Worm (Caenorhabditis elegans) whole organism, L2 larva: ENCODE results near the gene ZK1307.7.

Experiments
- C34F6.9 ChIP-seq: fragments of 150-350 bp; optimal IDR thresholded peaks from 2 replicates; lab custom pipeline; 2014; ENCODE audit warnings: missing biosample characterization, missing genetic modification characterization
- F13H6.1 ChIP-seq: sonication (generic microtip); optimal IDR thresholded peaks from 2 replicates; lab custom pipeline; 2016; ENCODE audit warnings: missing genetic modification characterization, missing compliant biosample characterization
- Y55F3AM.14 ChIP-seq: fragments of 200-800 bp; sonication (Bioruptor generic); optimal IDR thresholded peaks from 2 replicates; lab custom pipeline; 2018; ENCODE audit warnings: mild to moderate bottlenecking, missing genetic modification characterization, missing compliant biosample characterization
- ZK546.5 ChIP-seq: sonication (generic microtip); optimal IDR thresholded peaks from 2 replicates; lab custom pipeline; 2017; ENCODE audit warnings: missing biosample characterization, missing genetic modification characterization
- alr-1 ChIP-seq: fragments of 150-350 bp; optimal IDR thresholded peaks from 2 replicates; lab custom pipeline; 2014; ENCODE audit warnings: missing biosample characterization, missing genetic modification characterization
- ama-1 ChIP-seq: fragments of 150-350 bp; optimal IDR thresholded peaks from 2 replicates; lab custom pipeline; 2018; ENCODE audit warnings: inconsistent platforms
- blmp-1 ChIP-seq: sonication (generic microtip); optimal IDR thresholded peaks from 2 replicates; lab custom pipeline; 2017; ENCODE audit warnings: missing genetic modification characterization, mild to moderate bottlenecking, missing compliant biosample characterization, antibody characterized with exemption, moderate library complexity; ENCODE audit not compliant: insufficient read depth
- ceh-82 ChIP-seq: fragments of 150-350 bp; optimal IDR thresholded peaks from 2 replicates; lab custom pipeline; 2014; ENCODE audit warnings: missing biosample characterization, missing genetic modification characterization
- crh-2 ChIP-seq: sonication (generic microtip); optimal IDR thresholded peaks from 2 replicates; lab custom pipeline; 2017; ENCODE audit warnings: missing biosample characterization, missing genetic modification characterization
- dmd-4 ChIP-seq: sonication (generic microtip); optimal IDR thresholded peaks from 2 replicates; lab custom pipeline; 2017; ENCODE audit warnings: missing biosample characterization, missing genetic modification characterization
- egl-27 ChIP-seq: sonication (generic microtip); optimal IDR thresholded peaks from 3 replicates; lab custom pipeline; 2017; ENCODE audit warnings: missing biosample characterization, missing genetic modification reagents, missing genetic modification characterization
- elt-1 ChIP-seq: fragments of 150-350 bp; optimal IDR thresholded peaks from 2 replicates; lab custom pipeline; 2014; ENCODE audit warnings: missing biosample characterization, missing genetic modification characterization
- elt-3 ChIP-seq: sonication (generic microtip); optimal IDR thresholded peaks from 2 replicates; lab custom pipeline; 2017; ENCODE audit warnings: missing biosample characterization, missing genetic modification characterization
- fos-1 ChIP-seq: fragments of 150-350 bp; optimal IDR thresholded peaks from 2 replicates; lab custom pipeline; 2014; ENCODE audit warnings: missing biosample characterization, missing genetic modification characterization
- gmeb-1 ChIP-seq: fragments of 150-350 bp; optimal IDR thresholded peaks from 2 replicates; lab custom pipeline; 2014; ENCODE audit warnings: missing biosample characterization, missing genetic modification characterization
- lin-11 ChIP-seq: fragments of 150-350 bp; sonication (generic microtip); optimal IDR thresholded peaks from 2 replicates; lab custom pipeline; 2014; ENCODE audit warnings: missing biosample characterization, missing genetic modification characterization, inconsistent platforms, mixed read lengths
- lin-13 ChIP-seq: fragments of 150-350 bp; optimal IDR thresholded peaks from 2 replicates; lab custom pipeline; 2014; ENCODE audit warnings: missing biosample characterization, missing genetic modification reagents, missing genetic modification characterization
- lin-39 ChIP-seq: fragments of 150-350 bp; optimal IDR thresholded peaks from 2 replicates; lab custom pipeline; 2014; ENCODE audit warnings: missing biosample characterization, missing genetic modification reagents, missing genetic modification characterization
- lsy-2 ChIP-seq, 2 experiments: fragments of 150-350 bp in 1 of 2; sonication (generic microtip) in 1 of 2; optimal IDR thresholded peaks; 2 replicates each; lab custom pipeline; 2014 to 2017; ENCODE audit warnings: missing biosample characterization in 2 of 2, missing genetic modification characterization in 2 of 2
- mab-5 ChIP-seq: fragments of 150-350 bp; optimal IDR thresholded peaks from 2 replicates; lab custom pipeline; 2014; ENCODE audit warnings: missing biosample characterization, missing genetic modification characterization
- mdl-1 ChIP-seq, 2 experiments: fragments of 150-350 bp in 1 of 2; sonication (generic microtip) in 1 of 2; optimal IDR thresholded peaks; 2 replicates each; lab custom pipeline; 2017; ENCODE audit warnings: missing biosample characterization in 2 of 2, missing genetic modification characterization in 2 of 2
- nhr-10 ChIP-seq: sonication (generic microtip); optimal IDR thresholded peaks from 2 replicates; lab custom pipeline; 2017; ENCODE audit warnings: missing biosample characterization, missing genetic modification characterization
- nhr-11 ChIP-seq: fragments of 150-350 bp; optimal IDR thresholded peaks from 2 replicates; lab custom pipeline; 2014; ENCODE audit warnings: missing biosample characterization, missing genetic modification characterization
- nhr-12 ChIP-seq: fragments of 150-350 bp; optimal IDR thresholded peaks from 2 replicates; lab custom pipeline; 2014; ENCODE audit warnings: missing biosample characterization, missing genetic modification characterization
- nhr-129 ChIP-seq: fragments of 150-350 bp; optimal IDR thresholded peaks from 2 replicates; lab custom pipeline; 2014; ENCODE audit warnings: missing biosample characterization, missing genetic modification characterization
- nhr-21 ChIP-seq: fragments of 150-350 bp; optimal IDR thresholded peaks from 2 replicates; lab custom pipeline; 2014; ENCODE audit warnings: missing biosample characterization, missing genetic modification characterization
- nhr-23 ChIP-seq: fragments of 150-350 bp; optimal IDR thresholded peaks from 2 replicates; lab custom pipeline; 2014; ENCODE audit warnings: missing biosample characterization, missing genetic modification reagents, missing genetic modification characterization
- nhr-237 ChIP-seq: fragments of 150-350 bp; optimal IDR thresholded peaks from 2 replicates; lab custom pipeline; 2014; ENCODE audit warnings: missing biosample characterization, missing genetic modification characterization
- nhr-25 ChIP-seq: fragments of 150-350 bp; sonication (generic microtip); optimal IDR thresholded peaks from 3 replicates; lab custom pipeline; 2014; ENCODE audit warnings: missing biosample characterization, missing genetic modification characterization
- nhr-6 ChIP-seq: fragments of 150-350 bp; optimal IDR thresholded peaks from 2 replicates; lab custom pipeline; 2014; ENCODE audit warnings: missing biosample characterization, missing genetic modification characterization
- nhr-77 ChIP-seq: fragments of 150-350 bp; optimal IDR thresholded peaks from 2 replicates; lab custom pipeline; 2014; ENCODE audit warnings: missing biosample characterization, missing genetic modification characterization
- peb-1 ChIP-seq: fragments of 150-350 bp; optimal IDR thresholded peaks from 2 replicates; lab custom pipeline; 2014; ENCODE audit warnings: missing biosample characterization, missing genetic modification characterization
- sem-4 ChIP-seq: fragments of 150-350 bp; optimal IDR thresholded peaks from 2 replicates; lab custom pipeline; 2014; ENCODE audit warnings: missing biosample characterization, missing genetic modification reagents, missing genetic modification characterization
- sma-3 ChIP-seq: sonication (generic microtip); optimal IDR thresholded peaks from 2 replicates; lab custom pipeline; 2016; ENCODE audit warnings: missing genetic modification reagents, missing genetic modification characterization, missing compliant biosample characterization
- sma-9 ChIP-seq, 2 experiments: fragments of 150-350 bp in 1 of 2; sonication (generic microtip) in 1 of 2; optimal IDR thresholded peaks; 2 replicates each; lab custom pipeline; 2014 to 2016; ENCODE audit warnings: missing genetic modification characterization in 2 of 2, mild to moderate bottlenecking in 1 of 2, missing biosample characterization in 1 of 2, missing compliant biosample characterization in 1 of 2, missing genetic modification reagents in 1 of 2, moderate library complexity in 1 of 2
- snpc-4 ChIP-seq: fragments of 150-350 bp; optimal IDR thresholded peaks from 2 replicates; lab custom pipeline; 2014; ENCODE audit warnings: missing biosample characterization, missing genetic modification characterization
- unc-39 ChIP-seq: fragments of 150-350 bp; optimal IDR thresholded peaks from 2 replicates; lab custom pipeline; 2014; ENCODE audit warnings: missing biosample characterization, missing genetic modification characterization
- unc-55 ChIP-seq: fragments of 150-350 bp; sonication (generic microtip); optimal IDR thresholded peaks from 3 replicates; lab custom pipeline; 2014; ENCODE audit warnings: missing biosample characterization, missing genetic modification reagents, missing genetic modification characterization
- unc-62 ChIP-seq: fragments of 150-350 bp; optimal IDR thresholded peaks from 2 replicates; lab custom pipeline; 2014; ENCODE audit warnings: missing biosample characterization, missing genetic modification reagents, missing genetic modification characterization
- zag-1 ChIP-seq: fragments of 150-350 bp; optimal IDR thresholded peaks from 2 replicates; lab custom pipeline; 2014; ENCODE audit warnings: missing biosample characterization, missing genetic modification characterization
- ztf-1 ChIP-seq: fragments of 200-800 bp; sonication (Bioruptor generic); conservative IDR thresholded peaks from 2 replicates; pipeline ENCODE4 v1.3.6; 2022; ENCODE audit warnings: missing genetic modification characterization, missing compliant biosample characterization
- ztf-11 ChIP-seq: sonication (generic microtip); optimal IDR thresholded peaks from 2 replicates; lab custom pipeline; 2017; ENCODE audit warnings: missing biosample characterization, missing genetic modification characterization
- ztf-4 ChIP-seq: fragments of 150-350 bp; optimal IDR thresholded peaks from 2 replicates; lab custom pipeline; 2014; ENCODE audit warnings: missing biosample characterization, missing genetic modification characterization

Gene ZK1307.7

DNA sequence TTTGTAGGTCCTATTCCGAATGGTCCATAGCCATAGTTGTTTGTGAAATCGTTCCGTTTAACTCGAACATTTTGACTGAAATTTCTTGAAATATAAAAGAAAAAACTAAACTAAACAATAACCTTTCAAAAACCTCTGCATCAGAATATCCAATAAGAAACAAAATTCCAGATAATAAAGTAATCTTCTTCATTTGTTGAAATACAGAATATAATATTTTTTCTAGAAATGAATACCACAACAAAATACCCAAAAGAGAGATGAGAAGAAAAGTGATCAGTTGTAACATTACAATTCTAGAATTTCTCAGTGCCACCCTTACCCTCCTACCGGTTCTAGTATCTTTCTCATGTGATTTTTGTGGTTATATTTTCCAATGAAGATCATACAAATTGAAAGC, 17.3 kb downstream of the ZK1307.7 start, which contains the start of gene ZK1307.2:
Gene ZK1307.2 (minus strand): TSS at position 274 of the 400 bp plus-strand sequence.
- no peak for TF ChIP-seq ztf-1 (GFP tag; lab: Robert Waterston, UW)
- TF ChIP-seq nhr-25 (tag; lab: Kevin White, UChicago), result peak; percentile 32

DNA sequence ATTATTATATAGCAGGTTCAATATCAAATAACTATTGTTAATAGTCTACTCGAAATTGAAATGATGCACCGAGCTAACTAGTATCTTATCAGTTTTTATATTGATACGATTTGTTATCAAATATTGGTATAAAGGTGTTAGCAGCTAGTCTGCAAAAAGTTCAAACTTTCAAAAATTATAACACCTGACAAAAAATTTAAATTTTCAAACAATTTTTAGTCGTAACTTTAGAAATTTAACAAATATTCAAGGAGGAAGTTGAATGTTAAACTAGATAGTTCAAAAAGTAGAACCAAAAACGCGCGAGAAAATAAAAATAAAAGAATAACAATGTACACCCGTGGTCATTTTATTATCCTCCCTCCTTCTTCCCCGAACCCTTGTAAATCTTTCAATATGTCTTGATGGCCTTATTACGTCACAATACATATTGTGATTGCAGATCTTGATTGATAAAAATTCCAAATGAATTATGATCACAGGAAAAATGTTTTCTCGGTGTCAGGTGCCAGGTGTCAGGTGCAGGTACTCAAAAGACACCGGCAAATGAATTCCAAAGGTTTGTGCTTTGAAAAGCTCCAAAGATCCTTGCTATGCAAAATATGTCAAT, 19.2 kb downstream of the ZK1307.7 start, which contains the start of gene ZK1307.1:
Gene ZK1307.1 (minus strand): TSS at position 51 of the 610 bp plus-strand sequence.
- TF ChIP-seq lsy-2 (tag; optimal IDR thresholded peaks at IDR 0.05; lab: Kevin White, UChicago), result no peak
- no peak for TF ChIP-seq unc-62 (GFP tag; lab: Kevin White, UChicago)
- TF ChIP-seq unc-39 (tag; lab: Kevin White, UChicago), result no peak
- no peak for TF ChIP-seq lin-11
- TF ChIP-seq nhr-129 (tag; lab: Kevin White, UChicago), result peak; percentile 18
- TF ChIP-seq Y55F3AM.14 (GFP tag; lab: Kevin White, UChicago), result no peak
- TF ChIP-seq nhr-6 (tag; lab: Kevin White, UChicago), result no peak
- TF ChIP-seq sma-9 (GFP tag; optimal IDR thresholded peaks at IDR 0.05; lab: Kevin White, UChicago), result peak; percentile 17
- TF ChIP-seq sma-9 (tag; optimal IDR thresholded peaks at IDR 0.05; lab: Kevin White, UChicago), result no peak
- TF ChIP-seq lin-13 (GFP tag; lab: Kevin White, UChicago), result no peak
- no peak for TF ChIP-seq nhr-25 (tag; lab: Kevin White, UChicago)
- TF ChIP-seq sma-3 (GFP tag; lab: Kevin White, UChicago), result no peak
- TF ChIP-seq dmd-4 (tag; lab: Kevin White, UChicago), result no peak

DNA sequence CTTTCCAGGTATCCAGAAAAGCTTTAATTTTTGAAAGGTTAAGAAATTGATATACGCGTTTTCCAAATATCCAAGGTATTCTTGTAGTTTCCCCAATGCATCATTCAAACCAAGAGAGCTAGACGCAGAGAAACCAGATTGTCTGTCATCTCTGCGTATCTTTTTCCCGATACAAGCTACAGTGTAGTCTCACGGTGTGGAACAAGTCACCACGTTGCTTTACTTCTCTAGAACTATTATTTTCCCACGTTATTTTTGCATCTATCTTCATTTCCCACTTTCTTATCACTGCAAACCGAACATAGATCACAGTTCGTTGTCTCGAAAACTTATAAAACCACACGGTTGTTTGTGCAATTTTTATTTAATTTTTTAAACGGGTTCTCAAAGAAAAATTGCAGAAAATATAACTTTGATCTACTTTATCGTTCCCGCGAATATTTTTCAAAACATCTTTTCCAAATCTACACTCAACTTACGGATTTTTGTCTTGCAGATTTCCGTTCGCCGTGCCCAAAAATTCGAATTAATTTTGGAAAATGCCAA, 19.9 kb downstream of the ZK1307.7 start, which contains the start of gene gstk-1:
Gene gstk-1 (plus strand): TSS at position 496 of the 546 bp plus-strand sequence.
- no peak for TF ChIP-seq nhr-12 (tag; lab: Kevin White, UChicago)
- TF ChIP-seq elt-3 (tag; lab: Kevin White, UChicago), result no peak
- no peak for TF ChIP-seq elt-1 (tag; lab: Kevin White, UChicago)
- no peak for TF ChIP-seq unc-55 (GFP tag; lab: Kevin White, UChicago)
- TF ChIP-seq fos-1 (tag; lab: Kevin White, UChicago), result peak; percentile 44
- no peak for TF ChIP-seq ZK546.5 (tag; lab: Kevin White, UChicago)
- no peak for TF ChIP-seq lin-39 (tag; lab: Kevin White, UChicago)
- no peak for TF ChIP-seq nhr-77 (tag; lab: Kevin White, UChicago)
- TF ChIP-seq nhr-237 (tag; lab: Kevin White, UChicago), result no peak
- peak; percentile 89 for TF ChIP-seq sma-9 (GFP tag; optimal IDR thresholded peaks at IDR 0.05; lab: Kevin White, UChicago)
- TF ChIP-seq sma-9 (tag; optimal IDR thresholded peaks at IDR 0.05; lab: Kevin White, UChicago), result no peak
- no peak for TF ChIP-seq nhr-6 (tag; lab: Kevin White, UChicago)
- TF ChIP-seq ztf-11 (tag; lab: Kevin White, UChicago), result no peak
- TF ChIP-seq ztf-4 (tag; lab: Kevin White, UChicago), result no peak
- TF ChIP-seq C34F6.9, result no peak
- peak; percentile 82 for TF ChIP-seq lin-13 (GFP tag; lab: Kevin White, UChicago)
- peak; percentile 59 for TF ChIP-seq nhr-21 (tag; lab: Kevin White, UChicago)
- no peak for TF ChIP-seq egl-27 (tag; lab: Kevin White, UChicago)
- no peak for TF ChIP-seq gmeb-1 (tag; lab: Kevin White, UChicago)
- peak in 1 of 2 experiments; percentile 35 for TF ChIP-seq lsy-2 (tag; optimal IDR thresholded peaks at IDR 0.05; lab: Kevin White, UChicago)
- TF ChIP-seq ama-1 (lab: Kevin White, UChicago), result no peak
- peak in 1 of 2 experiments; percentile 42 for TF ChIP-seq mdl-1 (tag; optimal IDR thresholded peaks at IDR 0.05; lab: Kevin White, UChicago)
- TF ChIP-seq snpc-4 (tag; lab: Kevin White, UChicago), result no peak
- TF ChIP-seq nhr-23 (tag; lab: Kevin White, UChicago), result no peak
- no peak for TF ChIP-seq unc-62 (GFP tag; lab: Kevin White, UChicago)
- no peak for TF ChIP-seq nhr-11
- peak; percentile 81 for TF ChIP-seq crh-2 (tag; lab: Kevin White, UChicago)
- no peak for TF ChIP-seq sem-4 (tag; lab: Kevin White, UChicago)
- TF ChIP-seq blmp-1, result peak; percentile 25
- no peak for TF ChIP-seq mab-5 (tag; lab: Kevin White, UChicago)
- no peak for TF ChIP-seq zag-1 (tag; lab: Kevin White, UChicago)
- no peak for TF ChIP-seq nhr-25 (tag; lab: Kevin White, UChicago)
- no peak for TF ChIP-seq peb-1 (tag; lab: Kevin White, UChicago)
- TF ChIP-seq F13H6.1, result peak; percentile 11
- TF ChIP-seq ceh-82 (tag; lab: Kevin White, UChicago), result no peak
- TF ChIP-seq alr-1, result no peak
- no peak for TF ChIP-seq nhr-10
- peak; percentile 54 for TF ChIP-seq sma-3 (GFP tag; lab: Kevin White, UChicago)
- no peak for TF ChIP-seq dmd-4 (tag; lab: Kevin White, UChicago)
- TF ChIP-seq unc-39 (tag; lab: Kevin White, UChicago), result no peak
- TF ChIP-seq, all 48 proteins: peak for 10
